Worm (Caenorhabditis elegans) whole organism, young adult: ENCODE measurements around the gene rgs-1.

Experiments used
- B0035.1 ChIP-seq: sonication (generic microtip); optimal IDR thresholded peaks from 2 replicates; lab custom pipeline; 2016; ENCODE audit warnings: missing genetic modification characterization, mild to moderate bottlenecking, missing compliant biosample characterization, missing genotype, missing genetic modification reagents
- ztf-26 ChIP-seq: sonication (generic microtip); optimal IDR thresholded peaks from 2 replicates; lab custom pipeline; 2017; ENCODE audit warnings: missing genetic modification characterization, missing compliant biosample characterization

- TF ChIP-seq B0035.1 (tag; lab: Kevin White, UChicago): no peak
- no peak for TF ChIP-seq ztf-26
These were observed 28.0 kb downstream of the rgs-1 start, which contains the start of gene C05B5.1 for ce11 chrIII:9988352-9988751.
